Worm (Caenorhabditis elegans): Measurements from ENCODE around the gene sri-27.

DNA sequence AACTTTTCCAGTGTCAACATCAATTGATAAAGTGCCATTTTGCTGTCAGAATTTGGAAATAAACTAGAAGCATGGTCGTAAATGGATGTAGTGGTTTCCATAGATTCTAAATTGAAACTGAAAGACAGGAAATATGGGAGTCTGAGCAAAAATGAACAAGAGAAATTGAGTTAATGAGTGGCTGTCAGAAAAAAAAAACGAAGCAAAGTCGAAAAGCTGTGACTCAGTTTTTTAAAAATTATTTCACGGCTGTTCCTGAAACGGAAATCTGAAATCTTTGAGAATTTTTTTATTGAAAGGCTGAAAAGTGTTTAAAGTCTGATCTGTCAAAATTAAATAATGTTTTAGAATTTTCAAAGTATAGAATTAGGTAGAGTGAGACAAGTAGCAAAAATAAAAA is 47.2 kb upstream of the sri-27 start, which contains the start of gene srw-98:
- TF ChIP-seq him-1 (tag; optimal IDR thresholded peaks at IDR 0.05) = no peak
- TF ChIP-seq dao-5 (tag; optimal IDR thresholded peaks at IDR 0.05) = no peak
- no peak for TF ChIP-seq W03F9.2 (tag; optimal IDR thresholded peaks at IDR 0.05)
